Fruit fly (Drosophila melanogaster): ENCODE results near the gene udt.

The udt gene

DNA sequence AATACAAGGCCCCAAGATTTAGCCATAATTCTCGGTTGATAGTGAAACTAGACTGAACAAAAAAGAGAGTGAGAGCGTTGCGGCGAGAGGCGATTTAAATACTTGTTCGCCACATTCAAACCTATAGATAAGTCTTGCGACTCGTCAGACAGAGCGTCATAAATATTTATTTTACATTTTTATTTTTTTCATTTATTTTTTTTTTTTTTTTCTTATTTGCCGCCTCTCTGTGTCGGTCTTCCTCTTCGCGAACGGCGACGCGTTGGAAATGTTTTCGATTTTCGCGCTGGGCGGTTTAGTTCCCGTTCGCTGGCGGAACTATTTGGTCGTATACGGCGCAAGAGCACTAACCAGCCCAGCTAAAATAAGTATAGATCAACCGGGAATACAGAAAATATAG is 35.0 kb downstream of the udt start:
- no peak for TF ChIP-seq ttk (optimal IDR thresholded peaks at IDR 0.05)
- TF ChIP-seq Myc (optimal IDR thresholded peaks at IDR 0.05) = no peak
- TF ChIP-seq insv (optimal IDR thresholded peaks at IDR 0.05) = no peak
- no peak for TF ChIP-seq Sin3A (optimal IDR thresholded peaks at IDR 0.05)
- TF ChIP-seq psq (optimal IDR thresholded peaks at IDR 0.05) = no peak
- no peak for TF ChIP-seq h (optimal IDR thresholded peaks at IDR 0.05)

DNA sequence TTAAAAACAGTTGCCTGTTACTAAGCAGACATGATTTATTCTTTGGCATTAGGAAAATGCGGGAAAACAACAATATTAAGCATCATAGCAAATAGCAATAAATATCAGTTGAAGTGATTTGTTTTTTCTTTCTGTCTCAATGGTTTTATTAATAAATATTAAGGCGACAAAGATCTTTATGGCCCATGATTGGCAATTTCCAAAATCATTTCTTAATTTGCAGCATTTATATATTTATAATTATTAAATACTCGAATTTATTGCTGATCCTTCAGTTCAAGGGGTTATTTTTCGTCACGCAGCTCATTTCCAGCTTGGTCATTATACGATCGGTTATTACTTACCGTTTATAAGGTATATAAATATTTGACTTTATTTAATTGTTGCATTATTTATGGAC is 35.4 kb downstream of the udt start:
- TF ChIP-seq psq (optimal IDR thresholded peaks at IDR 0.05) (no peak), h (optimal IDR thresholded peaks at IDR 0.05) (no peak), Myc (optimal IDR thresholded peaks at IDR 0.05) (no peak), Sin3A (optimal IDR thresholded peaks at IDR 0.05) (no peak), ttk (optimal IDR thresholded peaks at IDR 0.05) (no peak), insv (optimal IDR thresholded peaks at IDR 0.05) (no peak)

DNA sequence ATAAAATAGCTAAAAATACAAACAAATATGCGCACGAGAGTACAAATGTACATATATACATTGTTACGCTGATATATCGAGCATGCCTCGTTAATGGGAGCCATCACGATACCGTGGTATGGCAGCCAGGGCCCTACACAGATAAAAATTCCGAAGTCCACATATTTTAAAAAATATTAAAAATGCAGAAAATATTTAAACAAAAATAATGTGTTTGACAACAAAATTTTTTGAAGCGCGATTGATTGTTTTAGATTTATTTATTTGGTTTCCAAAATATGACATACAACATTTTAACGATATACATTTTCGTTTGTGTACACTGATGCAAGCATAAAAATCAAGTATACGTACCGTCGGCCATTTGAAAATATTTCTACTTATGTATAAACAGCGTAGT is 36.3 kb downstream of the udt start:
- no peak for TF ChIP-seq ttk (optimal IDR thresholded peaks at IDR 0.05)
- TF ChIP-seq psq (optimal IDR thresholded peaks at IDR 0.05) = no peak
- TF ChIP-seq Sin3A (optimal IDR thresholded peaks at IDR 0.05) = no peak
- TF ChIP-seq insv (optimal IDR thresholded peaks at IDR 0.05) = no peak
- TF ChIP-seq Myc (optimal IDR thresholded peaks at IDR 0.05) = no peak
- TF ChIP-seq h (optimal IDR thresholded peaks at IDR 0.05) = no peak

DNA sequence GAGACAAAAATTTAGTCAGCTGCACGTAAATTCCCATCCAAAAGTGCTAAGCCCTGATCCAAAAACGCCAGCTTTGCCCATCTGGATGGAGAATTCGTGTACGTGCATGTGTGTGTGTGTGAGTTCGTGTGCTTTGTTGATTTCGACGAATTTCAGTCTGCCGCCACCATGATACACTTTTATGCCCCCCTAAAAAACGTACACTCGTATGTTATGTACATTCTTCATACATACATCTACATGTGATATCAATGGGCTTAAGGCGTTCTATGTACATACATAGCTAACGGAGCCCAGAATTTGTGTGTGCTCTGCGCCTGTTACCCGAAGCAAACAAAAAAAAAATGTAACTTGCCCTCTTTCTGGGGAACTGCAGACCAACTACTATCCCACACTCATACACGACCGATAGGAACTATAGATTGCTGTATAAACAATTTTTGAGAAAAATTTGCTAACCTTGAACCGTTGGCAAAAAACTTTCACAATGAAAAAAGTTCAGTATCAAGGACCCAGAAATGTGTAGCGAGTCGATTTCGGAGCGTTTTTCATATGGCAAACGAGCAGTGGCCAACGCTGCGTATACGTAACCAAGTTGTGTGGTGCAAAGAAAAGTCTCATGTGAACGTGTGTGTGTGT is 37.2 kb downstream of the udt start:
- no peak for TF ChIP-seq Sin3A (optimal IDR thresholded peaks at IDR 0.05)
- TF ChIP-seq h (optimal IDR thresholded peaks at IDR 0.05) = no peak
- no peak for TF ChIP-seq psq (optimal IDR thresholded peaks at IDR 0.05)
- TF ChIP-seq insv (optimal IDR thresholded peaks at IDR 0.05) = no peak
- TF ChIP-seq Myc (optimal IDR thresholded peaks at IDR 0.05) = no peak
- no peak for TF ChIP-seq ttk (optimal IDR thresholded peaks at IDR 0.05)

DNA sequence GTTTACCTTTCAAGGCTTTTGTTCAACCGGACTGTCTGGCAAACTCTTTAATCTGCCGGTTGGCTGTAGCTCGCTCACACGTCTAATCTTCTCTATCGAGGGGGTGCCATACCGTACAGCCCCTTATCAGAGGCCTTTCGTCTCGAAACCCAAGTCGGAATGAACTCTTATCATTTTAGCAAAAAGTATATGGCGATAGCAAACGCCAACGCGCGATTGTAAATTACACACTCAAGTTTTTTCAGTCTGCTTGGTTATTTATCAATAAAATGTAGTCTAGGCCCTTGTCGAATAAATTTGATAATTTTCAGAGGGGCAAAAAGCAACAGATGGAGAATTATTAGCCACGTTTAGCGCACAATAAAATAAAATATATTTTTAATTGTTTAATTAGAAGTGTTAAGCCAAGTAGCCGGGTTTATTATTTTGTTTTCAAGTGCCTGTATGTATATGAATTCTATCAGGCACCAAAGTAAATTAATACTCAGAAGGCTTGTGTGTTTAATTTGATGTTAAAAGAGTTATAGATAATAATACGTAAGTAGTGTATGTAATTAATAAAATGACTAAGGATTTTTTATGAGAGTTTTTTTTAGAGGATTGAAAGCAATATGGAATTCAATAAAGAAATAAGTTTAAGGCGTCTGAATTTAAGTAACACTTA is 38.1 kb downstream of the udt start:
- TF ChIP-seq psq (optimal IDR thresholded peaks at IDR 0.05) (no peak), Myc (optimal IDR thresholded peaks at IDR 0.05) (no peak), h (optimal IDR thresholded peaks at IDR 0.05) (no peak), insv (optimal IDR thresholded peaks at IDR 0.05) (no peak), Sin3A (optimal IDR thresholded peaks at IDR 0.05) (no peak), ttk (optimal IDR thresholded peaks at IDR 0.05) (no peak)

DNA sequence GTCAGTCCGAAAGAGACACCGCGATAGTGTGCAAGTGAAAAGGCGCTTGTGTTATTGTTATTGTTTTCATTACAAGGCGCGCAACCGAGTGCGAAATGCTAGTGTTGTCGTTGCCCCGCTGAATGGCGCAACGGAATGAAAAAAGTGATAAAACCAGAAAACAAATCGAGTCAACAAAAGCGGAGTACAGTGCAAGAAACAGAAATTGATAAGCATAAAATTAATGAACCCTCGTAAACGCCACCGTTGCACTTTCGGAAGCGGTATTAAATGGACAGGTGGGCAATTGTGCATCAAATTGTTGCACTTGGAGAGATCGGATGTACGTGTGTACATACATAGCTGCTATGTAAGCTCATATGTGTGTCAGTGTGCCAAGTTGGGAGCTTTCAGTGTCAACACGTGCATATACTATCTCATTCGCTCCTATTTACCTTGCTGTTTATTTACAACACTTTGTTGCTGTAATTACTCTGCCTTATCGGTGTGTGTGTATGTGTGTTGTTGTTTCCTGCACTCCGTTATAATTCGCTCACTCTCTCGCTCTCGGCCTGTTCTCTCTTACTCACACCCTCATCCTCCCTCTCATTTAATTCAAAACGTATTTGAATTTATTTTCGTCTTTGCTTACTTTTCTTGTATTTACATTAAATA is 39.6 kb downstream of the udt start:
- TF ChIP-seq psq (optimal IDR thresholded peaks at IDR 0.05) (no peak), Myc (optimal IDR thresholded peaks at IDR 0.05) (no peak), ttk (optimal IDR thresholded peaks at IDR 0.05) (no peak), insv (optimal IDR thresholded peaks at IDR 0.05) (no peak), h (optimal IDR thresholded peaks at IDR 0.05) (no peak), Sin3A (optimal IDR thresholded peaks at IDR 0.05) (no peak)

DNA sequence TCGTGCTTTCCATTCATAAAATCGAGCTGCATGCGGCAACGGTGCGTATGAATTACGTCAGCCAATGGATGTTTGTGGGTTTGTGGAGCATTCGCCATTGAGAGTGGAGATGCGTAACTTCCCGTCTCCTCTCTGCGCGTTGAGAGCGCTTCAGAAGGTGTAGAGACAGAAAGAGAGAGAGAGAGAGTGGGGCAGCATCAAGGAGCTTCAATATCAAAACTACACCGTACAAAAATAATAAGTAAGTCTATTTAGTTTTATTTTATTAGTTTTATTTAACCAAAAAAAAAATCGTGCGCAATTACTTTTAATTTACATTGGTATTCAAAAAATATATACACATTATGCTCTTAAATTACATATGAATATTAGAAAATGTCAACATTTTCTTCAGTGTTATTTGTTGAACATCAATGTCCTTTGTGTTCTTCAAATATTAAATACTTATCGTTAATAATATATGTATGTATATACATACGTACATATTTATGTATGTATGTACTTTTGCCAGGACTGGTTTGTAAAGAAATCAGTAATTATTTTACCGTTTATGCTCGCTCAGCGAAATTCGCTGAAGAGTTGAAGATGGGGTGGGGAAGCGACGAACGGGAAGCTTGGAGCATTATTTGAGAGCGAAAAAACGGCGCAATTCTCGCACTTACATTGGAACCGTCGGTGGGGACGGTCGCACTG is 40.2 kb downstream of the udt start, which contains the start of gene CG10365:
Gene CG10365 (plus strand): TSS at position 652 of the 693 bp plus-strand sequence.
- TF ChIP-seq psq (optimal IDR thresholded peaks at IDR 0.05) (no peak), ttk (optimal IDR thresholded peaks at IDR 0.05) (no peak), Sin3A (optimal IDR thresholded peaks at IDR 0.05) (no peak), h (optimal IDR thresholded peaks at IDR 0.05) (no peak), insv (optimal IDR thresholded peaks at IDR 0.05) (no peak), Myc (optimal IDR thresholded peaks at IDR 0.05) (no peak)

DNA sequence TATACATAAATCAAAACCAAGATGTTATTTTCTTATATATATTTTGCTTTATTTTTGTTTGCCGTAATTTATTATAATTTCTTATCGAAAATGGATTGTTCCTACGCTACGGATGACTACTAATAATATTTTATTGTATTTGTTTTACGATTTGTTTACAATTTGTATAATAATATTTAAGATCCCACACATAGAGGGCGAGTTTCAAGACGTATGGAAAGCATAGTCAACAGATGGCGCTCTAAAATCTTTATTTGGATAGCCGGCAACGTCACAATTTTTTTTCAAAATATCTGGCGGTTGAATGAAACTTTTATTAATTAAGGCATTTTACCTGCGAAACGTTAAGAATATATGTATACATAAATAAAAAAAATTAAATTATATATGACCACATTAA is 41.1 kb downstream of the udt start:
- TF ChIP-seq h (optimal IDR thresholded peaks at IDR 0.05) (no peak), ttk (optimal IDR thresholded peaks at IDR 0.05) (no peak), psq (optimal IDR thresholded peaks at IDR 0.05) (no peak), Myc (optimal IDR thresholded peaks at IDR 0.05) (no peak), insv (optimal IDR thresholded peaks at IDR 0.05) (no peak), Sin3A (optimal IDR thresholded peaks at IDR 0.05) (no peak)

DNA sequence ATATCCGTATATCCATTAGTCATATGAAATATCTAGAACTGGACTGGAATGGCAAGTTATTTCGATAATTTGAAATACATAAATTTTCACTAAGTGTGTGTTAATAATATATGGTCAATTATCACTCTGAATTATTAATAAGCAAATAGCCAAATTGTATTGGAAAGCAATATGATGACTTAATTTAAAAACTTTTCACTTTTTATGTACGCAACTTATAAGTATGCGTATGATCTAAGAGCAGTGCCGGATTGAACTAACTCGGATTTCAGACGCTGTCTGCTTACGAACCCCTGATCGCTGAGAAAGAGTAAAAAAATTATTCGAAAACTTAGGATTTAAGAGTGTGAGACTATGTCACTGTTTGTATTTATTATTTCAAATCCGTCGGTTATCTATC is 41.5 kb downstream of the udt start, which contains the start of gene CG10232:
Gene CG10232 (minus strand): TSS at position 101 of the 400 bp plus-strand sequence.
- TF ChIP-seq Myc (optimal IDR thresholded peaks at IDR 0.05) = no peak
- TF ChIP-seq h (optimal IDR thresholded peaks at IDR 0.05) = no peak

DNA sequence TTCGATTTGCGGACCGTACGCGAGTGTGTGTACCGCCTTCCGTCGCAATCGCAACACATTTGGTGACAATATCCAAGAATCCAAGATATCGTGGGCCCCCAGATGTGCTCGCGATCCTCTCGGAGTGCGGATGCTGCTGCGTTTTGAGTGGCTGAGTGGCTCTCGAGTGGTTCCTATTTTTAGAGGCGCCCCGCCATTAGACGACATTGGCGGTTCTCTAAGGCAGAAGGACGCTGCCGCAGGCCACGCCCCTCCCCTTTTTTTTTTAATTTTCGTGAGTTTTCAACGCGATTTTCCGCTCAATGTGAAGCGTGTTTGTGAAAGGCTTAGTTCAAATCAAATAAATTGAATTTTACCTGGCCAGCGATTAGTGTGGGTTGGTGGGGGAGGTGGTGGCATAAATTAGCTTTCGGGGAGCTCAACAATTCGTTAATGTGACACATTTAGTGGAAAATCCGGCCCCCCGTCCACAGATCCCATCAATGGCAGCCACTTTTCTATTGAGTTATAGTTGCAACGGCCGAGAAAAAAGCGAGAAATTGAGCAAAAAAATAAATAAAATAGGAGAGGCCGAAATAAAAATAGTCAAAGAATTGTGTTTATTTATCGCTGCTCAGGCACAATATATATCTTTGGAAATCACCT is 44.6 kb downstream of the udt start, which contains the start of gene nau:
Gene nau (minus strand): TSS at position 61 of the 645 bp plus-strand sequence.
- no peak for TF ChIP-seq ttk (optimal IDR thresholded peaks at IDR 0.05)
- no peak for TF ChIP-seq psq (optimal IDR thresholded peaks at IDR 0.05)
- TF ChIP-seq Sin3A (optimal IDR thresholded peaks at IDR 0.05) = no peak

DNA sequence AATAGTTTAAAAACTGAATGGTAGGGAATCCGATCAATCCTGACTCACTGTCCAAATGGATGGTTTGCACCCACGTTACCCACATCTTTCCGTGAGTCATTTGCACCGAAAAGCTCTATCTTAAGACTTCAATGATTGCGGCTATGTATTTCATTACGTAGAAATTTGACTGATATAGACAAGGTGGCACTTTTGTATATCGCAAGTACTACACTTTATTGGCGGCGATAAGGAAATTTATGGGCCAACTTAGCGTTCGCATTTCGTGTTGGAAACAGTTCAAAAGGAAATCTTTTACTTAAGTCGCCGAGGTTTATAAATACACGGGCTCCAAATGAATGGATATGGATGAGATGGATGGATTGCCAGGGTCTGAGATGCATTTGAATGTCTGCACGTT is 48.2 kb downstream of the udt start:
- TF ChIP-seq insv (optimal IDR thresholded peaks at IDR 0.05) (no peak), h (optimal IDR thresholded peaks at IDR 0.05) (no peak), ttk (optimal IDR thresholded peaks at IDR 0.05) (no peak), Sin3A (optimal IDR thresholded peaks at IDR 0.05) (no peak), Myc (optimal IDR thresholded peaks at IDR 0.05) (no peak), psq (optimal IDR thresholded peaks at IDR 0.05) (no peak)

Data from Kc167 (cell line).